Worm (Caenorhabditis elegans) whole organism, late embryonic: ENCODE results near the gene nspb-4.
"Not testable (repeated sequence)": the region's sequence is repeated elsewhere in the genome, so short reads cannot be mapped to it uniquely, and the experiment has no call there.

ENCODE experiments used
- C38D4.7 ChIP-seq: fragments of 200-800 bp; sonication (Bioruptor generic); optimal IDR thresholded peaks from 2 replicates; lab custom pipeline; 2018; ENCODE audit warnings: mild to moderate bottlenecking, missing genetic modification characterization, moderate library complexity, missing compliant biosample characterization
- ahr-1 ChIP-seq: sonication (generic microtip); optimal IDR thresholded peaks from 2 replicates; lab custom pipeline; 2016; ENCODE audit warnings: missing genetic modification characterization, missing compliant biosample characterization
- ama-1 ChIP-seq: fragments of 150-350 bp; optimal IDR thresholded peaks from 2 replicates; lab custom pipeline; 2014
- ceh-18 ChIP-seq: sonication (generic microtip); optimal IDR thresholded peaks from 2 replicates; lab custom pipeline; 2016; ENCODE audit warnings: missing genetic modification characterization, missing compliant biosample characterization
- ceh-2 ChIP-seq: sonication (generic microtip); optimal IDR thresholded peaks from 2 replicates; lab custom pipeline; 2016; ENCODE audit warnings: missing genotype, missing genetic modification characterization, missing compliant biosample characterization
- ceh-22 ChIP-seq: sonication (generic microtip); optimal IDR thresholded peaks from 2 replicates; lab custom pipeline; 2017; ENCODE audit warnings: missing biosample characterization, missing genetic modification characterization
- ceh-30 ChIP-seq: fragments of 150-350 bp; optimal IDR thresholded peaks from 2 replicates; lab custom pipeline; 2014; ENCODE audit warnings: missing biosample characterization, missing genetic modification characterization
- ceh-31 ChIP-seq: sonication (generic microtip); optimal IDR thresholded peaks from 2 replicates; lab custom pipeline; 2016; ENCODE audit warnings: missing genetic modification characterization, missing compliant biosample characterization
- ceh-34 ChIP-seq: sonication (generic microtip); optimal IDR thresholded peaks from 2 replicates; lab custom pipeline; 2016; ENCODE audit warnings: mild to moderate bottlenecking, missing genetic modification characterization, missing compliant biosample characterization
- ceh-48 ChIP-seq: sonication (generic microtip); optimal IDR thresholded peaks from 2 replicates; lab custom pipeline; 2016; ENCODE audit warnings: missing genetic modification characterization, inconsistent platforms, missing compliant biosample characterization
- ceh-6 ChIP-seq: fragments of 200-800 bp; sonication (Bioruptor generic); optimal IDR thresholded peaks from 2 replicates; lab custom pipeline; 2018; ENCODE audit warnings: mild to moderate bottlenecking, missing genetic modification characterization, missing compliant biosample characterization
- ceh-9 ChIP-seq: sonication (generic microtip); optimal IDR thresholded peaks from 2 replicates; lab custom pipeline; 2016; ENCODE audit warnings: mild to moderate bottlenecking, missing genetic modification characterization, inconsistent platforms, missing compliant biosample characterization
- dve-1 ChIP-seq: sonication (generic microtip); optimal IDR thresholded peaks from 2 replicates; lab custom pipeline; 2017; ENCODE audit warnings: antibody characterized with exemption, mild to moderate bottlenecking, missing genetic modification characterization, missing compliant biosample characterization
- elt-2 ChIP-seq: sonication (generic microtip); optimal IDR thresholded peaks from 2 replicates; lab custom pipeline; 2016; ENCODE audit warnings: missing genetic modification reagents, missing genetic modification characterization, missing compliant biosample characterization
- ets-4 ChIP-seq: sonication (generic microtip); optimal IDR thresholded peaks from 2 replicates; lab custom pipeline; 2016; ENCODE audit warnings: missing genetic modification characterization, missing compliant biosample characterization
- gmeb-2 ChIP-seq: sonication (generic microtip); optimal IDR thresholded peaks from 2 replicates; lab custom pipeline; 2016; ENCODE audit warnings: missing genetic modification characterization, inconsistent platforms, missing compliant biosample characterization
- hlh-13 ChIP-seq: fragments of 200-800 bp; sonication (Bioruptor generic); optimal IDR thresholded peaks from 2 replicates; lab custom pipeline; 2018; ENCODE audit warnings: mild to moderate bottlenecking, missing genetic modification characterization, missing compliant biosample characterization
- hlh-30 ChIP-seq: sonication (generic microtip); optimal IDR thresholded peaks from 2 replicates; lab custom pipeline; 2017; ENCODE audit warnings: antibody characterized with exemption, missing genetic modification characterization, missing compliant biosample characterization; ENCODE audit not compliant: insufficient read depth
- mec-3 ChIP-seq: sonication (generic microtip); optimal IDR thresholded peaks from 2 replicates; lab custom pipeline; 2016; ENCODE audit warnings: borderline replicate concordance, missing genetic modification characterization, missing compliant biosample characterization
- nfya-1 ChIP-seq: sonication (generic microtip); optimal IDR thresholded peaks from 2 replicates; lab custom pipeline; 2017; ENCODE audit warnings: missing genetic modification characterization, mild to moderate bottlenecking, missing compliant biosample characterization, antibody characterized with exemption, moderate library complexity
- pat-9 ChIP-seq: fragments of 200-800 bp; sonication (Bioruptor generic); optimal IDR thresholded peaks from 2 replicates; lab custom pipeline; 2018; ENCODE audit warnings: mild to moderate bottlenecking, missing genetic modification characterization, moderate library complexity, missing compliant biosample characterization
- rnt-1 ChIP-seq: sonication (generic microtip); optimal IDR thresholded peaks from 2 replicates; lab custom pipeline; 2016; ENCODE audit warnings: missing genetic modification characterization, missing compliant biosample characterization
- sdc-2 ChIP-seq: sonication (generic microtip); optimal IDR thresholded peaks from 2 replicates; lab custom pipeline; 2016; ENCODE audit warnings: missing genotype, missing genetic modification characterization, missing compliant biosample characterization
- sox-2 ChIP-seq: fragments of 200-800 bp; sonication (Bioruptor generic); IDR thresholded peaks from 2 replicates; pipeline ENCODE4 v1.3.6; 2022; ENCODE audit warnings: missing genetic modification reagents, missing genetic modification characterization, missing compliant biosample characterization
- sox-4 ChIP-seq: sonication (generic microtip); optimal IDR thresholded peaks from 2 replicates; lab custom pipeline; 2017; ENCODE audit warnings: mild to moderate bottlenecking, missing genetic modification characterization, inconsistent platforms, missing compliant biosample characterization
- tbx-2 ChIP-seq: sonication (generic microtip); optimal IDR thresholded peaks from 2 replicates; lab custom pipeline; 2016; ENCODE audit warnings: missing genetic modification characterization, missing compliant biosample characterization
- unc-42 ChIP-seq: sonication (generic microtip); optimal IDR thresholded peaks from 2 replicates; lab custom pipeline; 2016; ENCODE audit warnings: missing genotype, missing genetic modification characterization, missing compliant biosample characterization
- unc-55 ChIP-seq: sonication (generic microtip); optimal IDR thresholded peaks from 2 replicates; lab custom pipeline; 2017; ENCODE audit warnings: missing biosample characterization, missing genetic modification reagents, missing genetic modification characterization
- unc-86 ChIP-seq: sonication (generic microtip); optimal IDR thresholded peaks from 2 replicates; lab custom pipeline; 2016; ENCODE audit warnings: missing genetic modification characterization, missing compliant biosample characterization

Gene nspb-4

ce11 chrIV:6597918-6598317 lies at the start of gene nspb-4:
nspb-4 (plus strand) TSS chrIV:6598218.
- not testable (repeated sequence) for TF ChIP-seq ahr-1 (tag; lab: Kevin White, UChicago); unc-42; gmeb-2 (tag; lab: Kevin White, UChicago)

- TF ChIP-seq tbx-2 (tag; lab: Kevin White, UChicago) (no peak), mec-3 (tag; lab: Kevin White, UChicago) (no peak), ceh-30 (tag; lab: Kevin White, UChicago) (no peak), C38D4.7 (no peak), ets-4 (tag; lab: Kevin White, UChicago) (peak; percentile 8), nfya-1 (tag; lab: Kevin White, UChicago) (peak; percentile 26), unc-86 (tag; lab: Kevin White, UChicago) (no peak), pat-9 (tag; lab: Kevin White, UChicago) (no peak), rnt-1 (tag; lab: Kevin White, UChicago) (no peak), ceh-48 (tag; lab: Kevin White, UChicago) (no peak), unc-55 (GFP tag; lab: Kevin White, UChicago) (no peak), ceh-2 (tag; lab: Kevin White, UChicago) (no peak), sdc-2 (tag; lab: Kevin White, UChicago) (no peak), ceh-9 (no peak), sox-2 (no peak), ceh-6 (GFP tag; lab: Kevin White, UChicago) (no peak)
Observed at ce11 chrIV:6548609-6549008, 49.4 kb upstream of the nspb-4 start, which contains the start of gene fan-1. fan-1 (plus strand) TSS chrIV:6548686.

- TF ChIP-seq ceh-31 (tag; lab: Kevin White, UChicago) (no peak), hlh-13 (no peak), elt-2 (tag; lab: Kevin White, UChicago) (no peak), ceh-18 (tag; lab: Kevin White, UChicago) (no peak), ceh-2 (tag; lab: Kevin White, UChicago) (no peak), hlh-30 (tag; lab: Kevin White, UChicago) (no peak), sox-4 (tag; lab: Kevin White, UChicago) (no peak), ama-1 (lab: Kevin White, UChicago) (no peak), ceh-34 (tag; lab: Kevin White, UChicago) (no peak), sdc-2 (tag; lab: Kevin White, UChicago) (no peak)
Observed at ce11 chrIV:6552036-6552435, 46.0 kb upstream of the nspb-4 start.

ce11 chrIV:6554865-6555264 lies 43.2 kb upstream of the nspb-4 start:
- TF ChIP-seq ceh-22 (tag; lab: Kevin White, UChicago) (no peak), elt-2 (tag; lab: Kevin White, UChicago) (peak; percentile 86)

- TF ChIP-seq hlh-30 (tag; lab: Kevin White, UChicago) (peak; percentile 50), dve-1 (tag; lab: Kevin White, UChicago) (no peak), unc-42 (peak; percentile 15), ceh-31 (tag; lab: Kevin White, UChicago) (peak; percentile 21)
Observed at ce11 chrIV:6555388-6556330, 42.4 kb upstream of the nspb-4 start, which contains the start of gene paqr-1. paqr-1 (minus strand) TSS chrIV:6555438.
